Fruit fly (Drosophila melanogaster) whole organism, pupa: Measurements from ENCODE around the gene Vinc.

ENCODE experiments used
- CG10348 ChIP-seq: fragments of 200-800 bp; sonication (Bioruptor generic); IDR thresholded peaks from 2 replicates; pipeline ENCODE4 v1.3.6; 2022; ENCODE audit warnings: missing biosample characterization, missing genetic modification characterization
- CG12605 ChIP-seq: fragments of 200-800 bp; sonication (Bioruptor generic); IDR thresholded peaks from 2 replicates; pipeline ENCODE4 v1.3.6; 2022; ENCODE audit warnings: missing biosample characterization, missing genetic modification characterization
- D1 ChIP-seq: fragments of 200-800 bp; sonication (Bioruptor generic); optimal IDR thresholded peaks from 2 replicates; lab custom pipeline; 2018; ENCODE audit warnings: missing biosample characterization, mild to moderate bottlenecking, missing genetic modification characterization, moderate library complexity
- fd96Ca ChIP-seq: fragments of 200-800 bp; sonication (Bioruptor generic); IDR thresholded peaks from 3 replicates; pipeline ENCODE4 v1.3.6; 2022; ENCODE audit warnings: missing biosample characterization, missing genetic modification characterization

DNA sequence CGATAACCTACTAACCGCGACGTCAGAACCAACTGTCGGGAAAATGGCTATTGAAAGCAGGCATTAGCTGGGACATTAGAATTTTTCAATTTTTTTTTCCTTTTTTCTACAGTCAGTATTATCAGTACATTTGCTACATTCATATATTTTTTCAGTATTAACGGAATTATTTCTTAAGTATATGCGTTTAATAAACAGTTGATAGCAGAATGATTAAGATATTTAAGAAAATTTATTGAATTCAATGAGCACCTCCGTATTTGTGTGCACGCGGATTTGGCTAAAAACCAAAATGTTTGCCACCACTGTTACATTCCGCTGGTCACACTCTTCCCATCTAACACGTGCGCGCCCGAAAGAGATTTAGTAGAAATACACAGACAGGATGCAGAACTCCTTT is 40.1 kb upstream of the Vinc start, which contains the start of the genes temp and CG3071:
- no peak for TF ChIP-seq CG12605
- no peak for TF ChIP-seq fd96Ca (GFP tag; lab: Robert Waterston, UW)
- no peak for TF ChIP-seq CG10348
- no peak for TF ChIP-seq D1
